Fruit fly (Drosophila melanogaster): Measurements from ENCODE around the gene Vps33B.

Gene Vps33B

DNA sequence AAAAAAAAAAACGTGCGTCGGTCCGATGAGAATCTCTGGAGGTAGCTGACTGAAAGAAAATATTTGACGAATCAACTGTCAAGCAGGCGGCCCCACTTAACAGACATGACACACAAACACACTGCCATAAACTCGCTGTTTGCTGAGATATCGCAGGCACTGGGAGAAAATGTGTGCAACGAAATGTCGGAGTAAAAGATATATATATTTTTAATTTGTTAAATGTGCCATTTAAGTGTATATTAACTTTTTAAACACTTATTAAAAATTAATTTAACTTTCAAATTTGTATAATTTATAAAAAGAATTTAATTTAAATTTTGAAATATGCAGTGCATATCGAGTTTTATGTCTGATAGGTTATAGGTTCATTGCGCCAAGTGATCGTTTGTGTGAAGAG lies 15.8 kb downstream of the Vps33B start (continued):
- TF ChIP-seq Ada2b (GFP tag; IDR thresholded peaks at IDR 0.05), result peak; percentile 43; the same call in 1 of the 2 replicates
- peak; percentile 46 for TF ChIP-seq CG3407 (GFP tag; optimal IDR thresholded peaks at IDR 0.05)
- TF ChIP-seq unpg (GFP tag; optimal IDR thresholded peaks at IDR 0.05), result peak; percentile 75
- TF ChIP-seq Camta (GFP tag; optimal IDR thresholded peaks at IDR 0.05), result no peak
- TF ChIP-seq H15 (GFP tag; IDR thresholded peaks at IDR 0.05), result no peak
- peak; percentile 56; the same call in 1 of the 2 replicates for TF ChIP-seq CG17328 (GFP tag; IDR thresholded peaks at IDR 0.05)
- TF ChIP-seq CG1529 (GFP tag; optimal IDR thresholded peaks at IDR 0.05), result no peak
- TF ChIP-seq Ptx1 (GFP tag; IDR thresholded peaks at IDR 0.05), result peak; percentile 57; the same call in 1 of the 2 replicates
- no peak for TF ChIP-seq CG16863 (GFP tag; optimal IDR thresholded peaks at IDR 0.05)
- TF ChIP-seq CG8478 (optimal IDR thresholded peaks at IDR 0.05), result no peak
- no peak for TF ChIP-seq Hr39 (optimal IDR thresholded peaks at IDR 0.05)
- no peak for TF ChIP-seq aop (GFP tag; IDR thresholded peaks at IDR 0.05)
- TF ChIP-seq gcm2 (GFP tag; optimal IDR thresholded peaks at IDR 0.05), result no peak
- no peak for TF ChIP-seq CG11456 (GFP tag; IDR thresholded peaks at IDR 0.05)
- no peak for TF ChIP-seq dan (GFP tag; IDR thresholded peaks at IDR 0.05)
- TF ChIP-seq Mes4 (GFP tag; optimal IDR thresholded peaks at IDR 0.05), result no peak
- no peak; the same call in 1 of the 2 replicates for TF ChIP-seq MBD-R2 (GFP tag; IDR thresholded peaks at IDR 0.05)
- TF ChIP-seq CG8281 (tag; optimal IDR thresholded peaks at IDR 0.05), result peak; percentile 6
- peak; percentile 78; the same call in 2 of the 3 replicates for TF ChIP-seq CG11695 (GFP tag; IDR thresholded peaks at IDR 0.05)
- no peak for TF ChIP-seq Dfd (GFP tag; optimal IDR thresholded peaks at IDR 0.05)
- TF ChIP-seq Hr3 (GFP tag; optimal IDR thresholded peaks at IDR 0.05), result peak; percentile 36
- TF ChIP-seq sens-2 (GFP tag; IDR thresholded peaks at IDR 0.05), result no peak
- TF ChIP-seq Lhr (GFP tag; optimal IDR thresholded peaks at IDR 0.05), result no peak
- no peak for TF ChIP-seq CG12744 (GFP tag; optimal IDR thresholded peaks at IDR 0.05)
- TF ChIP-seq odd (GFP tag; optimal IDR thresholded peaks at IDR 0.05), result no peak
- no peak for TF ChIP-seq repo (GFP tag; optimal IDR thresholded peaks at IDR 0.05)
- peak; percentile 81 for TF ChIP-seq dmrt99B (tag; optimal IDR thresholded peaks at IDR 0.05)
- peak; percentile 58 for TF ChIP-seq CG3281 (GFP tag; optimal IDR thresholded peaks at IDR 0.05)
- TF ChIP-seq Mrtf (GFP tag; IDR thresholded peaks at IDR 0.05), result no peak
- no peak for TF ChIP-seq CG2889 (GFP tag; IDR thresholded peaks at IDR 0.05)
- TF ChIP-seq PHDP (tag; optimal IDR thresholded peaks at IDR 0.05), result peak; percentile 61
- TF ChIP-seq nau (GFP tag; optimal IDR thresholded peaks at IDR 0.05), result no peak
- TF ChIP-seq dysf (GFP tag; IDR thresholded peaks at IDR 0.05), result peak; percentile 57; the same call in 2 of the 3 replicates
- TF ChIP-seq CG15696 (tag; optimal IDR thresholded peaks at IDR 0.05), result peak; percentile 71
- peak; percentile 65; the same call in 1 of the 2 replicates for TF ChIP-seq Rfx (GFP tag; IDR thresholded peaks at IDR 0.05)
- TF ChIP-seq h (optimal IDR thresholded peaks at IDR 0.05), result no peak
- TF ChIP-seq pita (GFP tag; optimal IDR thresholded peaks at IDR 0.05), result no peak
- TF ChIP-seq YL-1 (GFP tag; optimal IDR thresholded peaks at IDR 0.05), result no peak
- TF ChIP-seq caup (GFP tag; optimal IDR thresholded peaks at IDR 0.05; ENCODE audit: severe bottlenecking), result peak; percentile 61
- TF ChIP-seq z (GFP tag; IDR thresholded peaks at IDR 0.05), result 0 out of 3 replicates have a peak, but pooled peaks have one; percentile 40
- peak; percentile 53 for TF ChIP-seq onecut (GFP tag; IDR thresholded peaks at IDR 0.05)
- no peak for TF ChIP-seq cad (GFP tag; optimal IDR thresholded peaks at IDR 0.05)
- no peak for TF ChIP-seq CG6854 (GFP tag; optimal IDR thresholded peaks at IDR 0.05)
- peak; percentile 32 for TF ChIP-seq nom (GFP tag; optimal IDR thresholded peaks at IDR 0.05)
- no peak; the same call in 1 of the 2 replicates for TF ChIP-seq CG14014 (GFP tag; IDR thresholded peaks at IDR 0.05)
- TF ChIP-seq CG17361 (GFP tag; IDR thresholded peaks at IDR 0.05), result peak; percentile 74
- no peak for TF ChIP-seq C15 (GFP tag; IDR thresholded peaks at IDR 0.05)
- TF ChIP-seq CG10565 (GFP tag; optimal IDR thresholded peaks at IDR 0.05), result no peak
- TF ChIP-seq D19B (GFP tag; optimal IDR thresholded peaks at IDR 0.05), result no peak
- TF ChIP-seq CG7357 (GFP tag; IDR thresholded peaks at IDR 0.05), result peak; percentile 30; the same call in 1 of the 3 replicates
- TF ChIP-seq Antp (GFP tag; optimal IDR thresholded peaks at IDR 0.05), result no peak
- no peak for TF ChIP-seq CG17186 (GFP tag; optimal IDR thresholded peaks at IDR 0.05)
- no peak for TF ChIP-seq CG15479 (GFP tag; optimal IDR thresholded peaks at IDR 0.05)
